Fruit fly (Drosophila melanogaster) whole organism, embryonic: ENCODE measurements around the gene Vps2.

Experiments used
- Adf1 ChIP-seq: fragments of 200-800 bp; sonication (Bioruptor generic); IDR thresholded peaks from 2 replicates; pipeline ENCODE4 v1.3.6; 2022; ENCODE audit warnings: missing biosample characterization, missing genetic modification characterization
- Antp ChIP-seq: fragments of 200-800 bp; sonication (Bioruptor generic); optimal IDR thresholded peaks from 3 replicates; lab custom pipeline; 2016; ENCODE audit warnings: missing biosample characterization, missing genetic modification characterization
- Asciz ChIP-seq: fragments of 200-800 bp; sonication (Bioruptor generic); optimal IDR thresholded peaks from 2 replicates; lab custom pipeline; 2017; ENCODE audit warnings: missing biosample characterization, mild to moderate bottlenecking, missing genetic modification characterization, missing genetic modification reagents
- B-H1 ChIP-seq: fragments of 200-800 bp; sonication (Bioruptor generic); IDR thresholded peaks from 3 replicates; pipeline ENCODE4 v1.3.6; 2022; ENCODE audit warnings: missing biosample characterization, missing genetic modification characterization
- BEAF-32 ChIP-seq: fragments of 200-800 bp; sonication (Bioruptor generic); optimal IDR thresholded peaks from 3 replicates; lab custom pipeline; 2017; ENCODE audit warnings: missing biosample characterization, missing genetic modification characterization, mild to moderate bottlenecking, moderate library complexity, missing genetic modification reagents
- CG10209 ChIP-seq: fragments of 200-800 bp; sonication (Bioruptor generic); optimal IDR thresholded peaks from 3 replicates; lab custom pipeline; 2017; ENCODE audit warnings: missing biosample characterization, mild to moderate bottlenecking, missing genetic modification characterization, missing genetic modification reagents
- CG10654 ChIP-seq: fragments of 200-800 bp; sonication (Bioruptor generic); optimal IDR thresholded peaks from 2 replicates; lab custom pipeline; 2016; ENCODE audit warnings: missing biosample characterization, missing genetic modification characterization
- CG11085 ChIP-seq: fragments of 200-800 bp; sonication (Bioruptor generic); IDR thresholded peaks from 2 replicates; pipeline ENCODE4 v1.3.6; 2022; ENCODE audit warnings: missing biosample characterization, missing genetic modification characterization
- CG11247 ChIP-seq: fragments of 200-800 bp; sonication (Bioruptor generic); IDR thresholded peaks from 2 replicates; pipeline ENCODE4 v1.3.6; 2022; ENCODE audit warnings: missing biosample characterization, missing genetic modification characterization
- CG11456 ChIP-seq: fragments of 200-800 bp; sonication (Bioruptor generic); IDR thresholded peaks from 3 replicates; pipeline ENCODE4 v1.3.6; 2022; ENCODE audit warnings: missing biosample characterization, missing genetic modification characterization
- CG12155 ChIP-seq: fragments of 200-800 bp; sonication (Bioruptor generic); optimal IDR thresholded peaks from 3 replicates; lab custom pipeline; 2016; ENCODE audit warnings: missing biosample characterization, missing genetic modification characterization
- CG12391 ChIP-seq: fragments of 200-800 bp; sonication (Bioruptor generic); optimal IDR thresholded peaks from 3 replicates; lab custom pipeline; 2018; ENCODE audit warnings: missing biosample characterization, mild to moderate bottlenecking, missing genetic modification characterization, moderate library complexity
- CG16813 ChIP-seq: fragments of 200-800 bp; sonication (Bioruptor generic); IDR thresholded peaks from 3 replicates; pipeline ENCODE4 v1.3.6; 2022; ENCODE audit warnings: missing biosample characterization, missing genetic modification characterization; ENCODE audit not compliant: partially characterized antibody
- CG17359 ChIP-seq: fragments of 200-800 bp; sonication (Bioruptor generic); optimal IDR thresholded peaks from 3 replicates; lab custom pipeline; 2018; ENCODE audit warnings: missing biosample characterization, mild to moderate bottlenecking, missing genetic modification characterization, moderate library complexity
- CG17568 ChIP-seq: fragments of 200-800 bp; sonication (Bioruptor generic); optimal IDR thresholded peaks from 2 replicates; lab custom pipeline; 2018; ENCODE audit warnings: missing biosample characterization, mild to moderate bottlenecking, missing genetic modification characterization, moderate library complexity
- CG1832 ChIP-seq: fragments of 200-800 bp; sonication (Bioruptor generic); optimal IDR thresholded peaks from 2 replicates; lab custom pipeline; 2017; ENCODE audit warnings: missing biosample characterization, mild to moderate bottlenecking, missing genetic modification characterization, inconsistent platforms
- CG2202 ChIP-seq: fragments of 200-800 bp; sonication (Bioruptor generic); optimal IDR thresholded peaks from 2 replicates; lab custom pipeline; 2018; ENCODE audit warnings: missing biosample characterization, mild to moderate bottlenecking, missing genetic modification characterization
- CG4424 ChIP-seq: fragments of 200-800 bp; sonication (Bioruptor generic); optimal IDR thresholded peaks from 3 replicates; lab custom pipeline; 2016; ENCODE audit warnings: missing biosample characterization, missing genetic modification characterization
- CG4707 ChIP-seq: fragments of 200-800 bp; sonication (Bioruptor generic); optimal IDR thresholded peaks from 2 replicates; lab custom pipeline; 2018; ENCODE audit warnings: missing biosample characterization, mild to moderate bottlenecking, missing genetic modification characterization, moderate library complexity
- CG6683 ChIP-seq: fragments of 200-800 bp; sonication (Bioruptor generic); optimal IDR thresholded peaks from 2 replicates; lab custom pipeline; 2017; ENCODE audit warnings: missing biosample characterization, mild to moderate bottlenecking, missing genetic modification characterization, missing genetic modification reagents
- CG6791 ChIP-seq: fragments of 200-800 bp; sonication (Bioruptor generic); IDR thresholded peaks from 3 replicates; pipeline ENCODE4 v1.3.6; 2022; ENCODE audit warnings: missing biosample characterization, missing genetic modification characterization; ENCODE audit not compliant: partially characterized antibody
- CG6854 ChIP-seq: fragments of 200-800 bp; sonication (Bioruptor generic); optimal IDR thresholded peaks from 3 replicates; lab custom pipeline; 2017; ENCODE audit warnings: missing biosample characterization, mild to moderate bottlenecking, missing genetic modification characterization
- CG7987 ChIP-seq: fragments of 200-800 bp; sonication (Bioruptor generic); optimal IDR thresholded peaks from 2 replicates; lab custom pipeline; 2018; ENCODE audit warnings: missing biosample characterization, mild to moderate bottlenecking, missing genetic modification characterization, moderate library complexity
- CG9215 ChIP-seq: fragments of 200-800 bp; sonication (Bioruptor generic); IDR thresholded peaks from 2 replicates; pipeline ENCODE4 v1.3.6; 2022; ENCODE audit warnings: missing biosample characterization, missing genetic modification characterization
- CG9727 ChIP-seq: fragments of 200-800 bp; sonication (Bioruptor generic); optimal IDR thresholded peaks from 3 replicates; lab custom pipeline; 2017; ENCODE audit warnings: missing biosample characterization, mild to moderate bottlenecking, missing genetic modification characterization
- Dip2 ChIP-seq: fragments of 200-800 bp; sonication (Bioruptor generic); IDR thresholded peaks from 2 replicates; pipeline ENCODE4 v1.3.6; 2022; ENCODE audit warnings: missing biosample characterization, missing genetic modification characterization
- Doc3 ChIP-seq: fragments of 200-800 bp; sonication (Bioruptor generic); IDR thresholded peaks from 3 replicates; pipeline ENCODE4 v1.3.6; 2022; ENCODE audit warnings: missing biosample characterization, missing genetic modification characterization; ENCODE audit not compliant: partially characterized antibody
- Ets65A ChIP-seq: fragments of 200-800 bp; sonication (Bioruptor generic); peaks from one replicate; lab custom pipeline; 2016; ENCODE audit warnings: missing biosample characterization, missing genetic modification characterization
- Hr3 ChIP-seq: fragments of 200-800 bp; sonication (Bioruptor generic); optimal IDR thresholded peaks from 3 replicates; lab custom pipeline; 2016; ENCODE audit warnings: missing biosample characterization, missing genetic modification characterization
- Kr ChIP-seq: fragments of 200-800 bp; sonication (Bioruptor generic); optimal IDR thresholded peaks from 2 replicates; lab custom pipeline; 2017; ENCODE audit warnings: missing biosample characterization, mild to moderate bottlenecking, missing genetic modification characterization
- NFAT ChIP-seq: fragments of 200-800 bp; sonication (Bioruptor generic); IDR thresholded peaks from 2 replicates; pipeline ENCODE4 v1.3.6; 2022; ENCODE audit warnings: missing biosample characterization, missing genetic modification characterization
- Nf-YB ChIP-seq: fragments of 200-800 bp; sonication (Bioruptor generic); optimal IDR thresholded peaks from 3 replicates; lab custom pipeline; 2019; ENCODE audit warnings: missing biosample characterization, mild to moderate bottlenecking, missing genetic modification characterization, moderate library complexity
- NfI ChIP-seq: fragments of 200-800 bp; sonication (Bioruptor generic); optimal IDR thresholded peaks from 3 replicates; lab custom pipeline; 2018; ENCODE audit warnings: missing biosample characterization, mild to moderate bottlenecking, missing genetic modification characterization, moderate library complexity
- Oaz ChIP-seq: fragments of 200-800 bp; sonication (Bioruptor generic); IDR thresholded peaks from 2 replicates; pipeline ENCODE4 v1.3.6; 2022; ENCODE audit warnings: missing biosample characterization, missing genetic modification characterization
- Sin3A ChIP-seq: fragments of >200 bp; optimal IDR thresholded peaks from 2 replicates; lab custom pipeline; 2018
- bab2 ChIP-seq: fragments of 200-800 bp; sonication (Bioruptor generic); optimal IDR thresholded peaks from 2 replicates; lab custom pipeline; 2016; ENCODE audit warnings: missing biosample characterization, missing genetic modification characterization
- dpn ChIP-seq, 2 experiments: fragments of 200-800 bp; sonication (Bioruptor generic); optimal IDR thresholded peaks; 3 replicates each; lab custom pipeline; 2016; ENCODE audit warnings: missing biosample characterization in 2 of 2, missing genetic modification characterization in 2 of 2
- ewg ChIP-seq: fragments of 200-800 bp; sonication (Bioruptor generic); optimal IDR thresholded peaks from 3 replicates; lab custom pipeline; 2017; ENCODE audit warnings: mild to moderate bottlenecking, missing biosample characterization, missing genetic modification reagents, missing genetic modification characterization
- gro ChIP-seq: fragments of 200-800 bp; sonication (Bioruptor generic); optimal IDR thresholded peaks from 2 replicates; lab custom pipeline; 2016; ENCODE audit warnings: missing biosample characterization, missing genetic modification characterization
- gt ChIP-seq: fragments of 200-800 bp; sonication (Bioruptor generic); IDR thresholded peaks from 2 replicates; pipeline ENCODE4 v1.3.6; 2022; ENCODE audit warnings: missing biosample characterization, missing genetic modification characterization
- hkb ChIP-seq, 2 experiments: fragments of 200-800 bp in 1 of 2; fragments of >200 bp in 1 of 2; sonication (Bioruptor generic) in 1 of 2; IDR thresholded peaks in 1 of 2; optimal IDR thresholded peaks in 1 of 2; 2 replicates each; pipeline versions ENCODE4 v1.3.6 to Lab custom; 2017 to 2022; ENCODE audit warnings: missing biosample characterization in 1 of 2, missing genetic modification characterization in 1 of 2
- kah ChIP-seq: fragments of 200-800 bp; sonication (Bioruptor generic); optimal IDR thresholded peaks from 2 replicates; lab custom pipeline; 2018; ENCODE audit warnings: missing biosample characterization, mild to moderate bottlenecking, missing genetic modification characterization
- knrl ChIP-seq: fragments of 200-800 bp; sonication (Bioruptor generic); IDR thresholded peaks from 3 replicates; pipeline ENCODE4 v1.3.6; 2022; ENCODE audit warnings: missing biosample characterization, missing genetic modification characterization; ENCODE audit not compliant: partially characterized antibody
- lab ChIP-seq: fragments of 200-800 bp; sonication (Bioruptor generic); optimal IDR thresholded peaks from 3 replicates; lab custom pipeline; 2017; ENCODE audit warnings: missing biosample characterization, missing genetic modification characterization, mild to moderate bottlenecking, moderate library complexity, missing genetic modification reagents
- salm ChIP-seq: fragments of 200-800 bp; sonication (Bioruptor generic); optimal IDR thresholded peaks from 2 replicates; lab custom pipeline; 2018; ENCODE audit warnings: missing biosample characterization, mild to moderate bottlenecking, missing genetic modification characterization
- sug ChIP-seq: fragments of 200-800 bp; optimal IDR thresholded peaks from 2 replicates; lab custom pipeline; 2019; ENCODE audit warnings: missing biosample characterization, mild to moderate bottlenecking, missing genetic modification characterization, moderate library complexity
- tgo ChIP-seq: fragments of 200-800 bp; sonication (Bioruptor generic); IDR thresholded peaks from 3 replicates; pipeline ENCODE4 v1.3.6; 2022; ENCODE audit warnings: missing biosample characterization, missing genetic modification characterization
- wek ChIP-seq: fragments of 200-800 bp; sonication (Bioruptor generic); optimal IDR thresholded peaks from 3 replicates; lab custom pipeline; 2018; ENCODE audit warnings: missing biosample characterization, mild to moderate bottlenecking, missing genetic modification characterization, moderate library complexity

Gene Vps2

DNA sequence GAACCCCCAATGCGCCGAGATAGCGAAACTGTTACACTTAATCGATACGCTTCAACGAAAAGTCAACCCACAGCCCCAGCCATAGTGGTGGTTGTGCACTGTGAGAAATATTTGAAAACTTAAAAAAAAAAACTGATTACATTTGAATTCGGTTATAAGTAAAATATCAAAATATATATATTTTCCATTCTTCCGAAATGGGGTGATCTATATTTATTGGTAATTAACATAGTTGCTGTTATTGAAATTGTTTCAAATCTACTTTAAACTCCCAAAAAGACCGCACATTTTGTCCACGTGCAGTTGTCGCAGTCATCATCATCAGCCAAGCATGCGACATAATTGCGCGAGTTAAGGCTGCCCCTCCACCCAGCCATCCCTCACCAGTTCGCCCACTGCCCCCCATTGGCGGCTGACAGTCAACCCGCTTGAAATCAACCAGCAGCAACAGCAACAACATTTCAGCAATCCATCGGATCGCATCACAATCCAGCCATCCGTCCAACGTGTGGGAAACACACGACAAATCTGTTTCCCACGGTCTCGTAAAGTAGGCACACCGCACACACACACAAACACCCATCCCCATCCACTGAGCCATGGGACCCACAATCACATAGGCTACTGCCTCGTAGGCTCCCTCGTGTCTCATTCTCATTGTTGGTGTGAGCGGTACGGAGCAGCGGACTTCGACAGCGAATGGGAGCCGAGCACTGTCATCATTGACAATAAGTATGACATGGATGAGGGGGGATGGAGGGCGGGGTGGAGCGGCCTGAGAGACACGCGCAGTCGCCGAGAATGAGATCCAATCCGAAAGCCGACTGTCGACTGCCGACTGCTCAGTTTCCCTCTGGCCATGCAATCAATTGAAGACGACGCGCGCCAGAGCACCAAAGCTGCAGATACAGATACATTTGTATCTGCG is 32.1 kb upstream of the Vps2 start (continued):
- TF ChIP-seq Dip2 (GFP tag; lab: Robert Waterston, UW) (no peak), ewg (GFP tag; lab: Kevin White, UChicago) (peak; percentile 45), gro (peak; percentile 62), CG10209 (GFP tag; lab: Kevin White, UChicago) (peak; percentile 69), NfI (GFP tag; lab: Kevin White, UChicago) (peak; percentile 48), CG9727 (peak; percentile 63), CG4707 (peak; percentile 2), CG9215 (GFP tag; lab: Robert Waterston, UW) (no peak; the same call in 1 of the 2 replicates), Antp (GFP tag; lab: Kevin White, UChicago) (no peak), Asciz (peak; percentile 79), BEAF-32 (GFP tag; lab: Kevin White, UChicago) (no peak), CG17359 (tag; lab: Kevin White, UChicago) (peak; percentile 77), wek (GFP tag; lab: Kevin White, UChicago) (no peak), CG11247 (GFP tag; lab: Robert Waterston, UW) (no peak), CG12155 (GFP tag; lab: Kevin White, UChicago) (peak; percentile 33), salm (tag; lab: Kevin White, UChicago) (peak; percentile 69), CG17568 (GFP tag; lab: Kevin White, UChicago) (no peak), CG11456 (GFP tag; lab: Robert Waterston, UW) (no peak), tgo (GFP tag; lab: Robert Waterston, UW) (peak; percentile 62), CG6683 (GFP tag; lab: Kevin White, UChicago) (peak; percentile 38), Doc3 (GFP tag; lab: Robert Waterston, UW) (no peak), hkb (optimal IDR thresholded peaks at IDR 0.05; lab: Kevin White, UChicago) (no peak), hkb (GFP tag; IDR thresholded peaks at IDR 0.05; lab: Robert Waterston, UW) (peak; percentile 37), CG4424 (GFP tag; lab: Kevin White, UChicago) (peak; percentile 58), Adf1 (GFP tag; lab: Robert Waterston, UW) (peak; percentile 88), sug (tag; lab: Kevin White, UChicago) (no peak), CG2202 (tag; lab: Kevin White, UChicago) (peak; percentile 36), Ets65A (GFP tag; lab: Kevin White, UChicago) (no peak), Sin3A (lab: Kevin White, UChicago) (no peak), CG10654 (GFP tag; lab: Kevin White, UChicago) (peak; percentile 53), gt (no peak), NFAT (GFP tag; lab: Robert Waterston, UW) (no peak), kah (GFP tag; lab: Kevin White, UChicago) (peak; percentile 16), CG11085 (GFP tag; lab: Robert Waterston, UW) (no peak), CG1832 (GFP tag; lab: Kevin White, UChicago) (peak; percentile 43), lab (peak; percentile 67), Hr3 (GFP tag; lab: Kevin White, UChicago) (peak; percentile 57), CG6791 (GFP tag; lab: Robert Waterston, UW) (no peak), dpn (GFP tag; optimal IDR thresholded peaks at IDR 0.05; lab: Kevin White, UChicago) (peak in 1 of 2 experiments; percentile 23), CG16813 (GFP tag; lab: Robert Waterston, UW) (no peak), bab2 (GFP tag; lab: Kevin White, UChicago) (peak; percentile 12), knrl (GFP tag; lab: Robert Waterston, UW) (no peak), CG7987 (peak; percentile 22), Kr (GFP tag; lab: Kevin White, UChicago) (no peak), B-H1 (GFP tag; lab: Robert Waterston, UW) (peak; percentile 47; the same call in 2 of the 3 replicates), CG6854 (GFP tag; lab: Kevin White, UChicago) (peak; percentile 49), Oaz (GFP tag; lab: Robert Waterston, UW) (0 out of 2 replicates have a peak, but pooled peaks have one; percentile 18), CG12391 (tag; lab: Kevin White, UChicago) (peak; percentile 83), Nf-YB (GFP tag; lab: Kevin White, UChicago) (peak; percentile 98)
